Fruit fly (Drosophila melanogaster) whole organism, prepupa: ENCODE measurements around the gene CG9312.

Experiments
- CG32006 ChIP-seq: fragments of 200-800 bp; sonication (Bioruptor generic); optimal IDR thresholded peaks from 3 replicates; lab custom pipeline; 2017; ENCODE audit warnings: missing biosample characterization, mild to moderate bottlenecking, missing genetic modification characterization
- CG3919 ChIP-seq: fragments of 200-800 bp; sonication (Bioruptor generic); optimal IDR thresholded peaks from 3 replicates; lab custom pipeline; 2016; ENCODE audit warnings: missing biosample characterization, missing genetic modification characterization
- CG8319 ChIP-seq: fragments of 200-800 bp; sonication (Bioruptor generic); optimal IDR thresholded peaks from 3 replicates; lab custom pipeline; 2016; ENCODE audit warnings: missing biosample characterization, missing genetic modification characterization
- Hr39 ChIP-seq: fragments of 200-800 bp; sonication (Bioruptor generic); optimal IDR thresholded peaks from 2 replicates; lab custom pipeline; 2016; ENCODE audit warnings: missing biosample characterization, missing genetic modification characterization
- OdsH ChIP-seq: fragments of 200-800 bp; sonication (Bioruptor generic); optimal IDR thresholded peaks from 3 replicates; lab custom pipeline; 2016; ENCODE audit warnings: missing biosample characterization, missing genetic modification characterization
- Sox102F ChIP-seq: fragments of 200-800 bp; sonication (Bioruptor generic); optimal IDR thresholded peaks from 2 replicates; lab custom pipeline; 2016; ENCODE audit warnings: missing biosample characterization, mild to moderate bottlenecking, missing genetic modification characterization
- Sox14 ChIP-seq: fragments of 200-800 bp; sonication (Bioruptor generic); optimal IDR thresholded peaks from 3 replicates; lab custom pipeline; 2016; ENCODE audit warnings: missing biosample characterization, missing genetic modification characterization

DNA sequence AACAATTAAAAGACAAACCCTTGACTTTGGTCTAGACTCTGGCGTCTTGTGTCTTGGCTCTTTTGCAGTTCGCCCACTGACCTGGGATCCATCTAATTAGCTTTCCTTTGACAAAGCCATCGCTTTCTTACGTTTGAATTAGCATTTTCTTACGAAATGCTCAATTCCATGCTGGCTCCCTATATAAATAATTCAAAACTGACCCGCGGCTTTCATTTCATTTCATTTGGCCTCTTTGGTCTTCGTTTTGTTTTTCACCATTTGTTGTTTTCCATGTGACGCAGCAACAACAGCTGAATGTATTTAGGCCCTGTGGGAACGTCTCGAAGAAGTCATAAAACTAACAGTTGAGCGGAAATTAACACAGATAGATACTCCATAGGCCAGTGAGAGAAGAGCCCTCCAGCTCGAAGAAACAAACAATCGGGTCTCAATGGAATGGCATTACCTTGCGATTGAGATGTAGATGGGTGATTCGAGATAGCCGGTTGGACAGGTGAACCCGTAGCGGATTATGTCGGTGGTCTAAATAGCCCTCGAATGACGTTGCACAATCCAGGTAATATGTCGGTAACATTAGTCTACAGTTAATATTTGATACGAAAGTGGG lies 41.4 kb upstream of the CG9312 start:
- no peak for TF ChIP-seq Sox102F (GFP tag; lab: Kevin White, UChicago)
- no peak for TF ChIP-seq CG32006 (GFP tag; lab: Kevin White, UChicago)
- no peak for TF ChIP-seq Sox14
- no peak for TF ChIP-seq Hr39 (GFP tag; lab: Kevin White, UChicago)
- no peak for TF ChIP-seq CG3919 (GFP tag; lab: Kevin White, UChicago)
- TF ChIP-seq CG8319 (GFP tag; lab: Kevin White, UChicago) = no peak
- TF ChIP-seq OdsH (GFP tag; lab: Kevin White, UChicago) = no peak
